Fruit fly (Drosophila melanogaster): ENCODE measurements around the gene Hakai.
A peak's percentile ranks its signal among the peaks of the same experiment; 100 is the strongest.

The Hakai gene

DNA sequence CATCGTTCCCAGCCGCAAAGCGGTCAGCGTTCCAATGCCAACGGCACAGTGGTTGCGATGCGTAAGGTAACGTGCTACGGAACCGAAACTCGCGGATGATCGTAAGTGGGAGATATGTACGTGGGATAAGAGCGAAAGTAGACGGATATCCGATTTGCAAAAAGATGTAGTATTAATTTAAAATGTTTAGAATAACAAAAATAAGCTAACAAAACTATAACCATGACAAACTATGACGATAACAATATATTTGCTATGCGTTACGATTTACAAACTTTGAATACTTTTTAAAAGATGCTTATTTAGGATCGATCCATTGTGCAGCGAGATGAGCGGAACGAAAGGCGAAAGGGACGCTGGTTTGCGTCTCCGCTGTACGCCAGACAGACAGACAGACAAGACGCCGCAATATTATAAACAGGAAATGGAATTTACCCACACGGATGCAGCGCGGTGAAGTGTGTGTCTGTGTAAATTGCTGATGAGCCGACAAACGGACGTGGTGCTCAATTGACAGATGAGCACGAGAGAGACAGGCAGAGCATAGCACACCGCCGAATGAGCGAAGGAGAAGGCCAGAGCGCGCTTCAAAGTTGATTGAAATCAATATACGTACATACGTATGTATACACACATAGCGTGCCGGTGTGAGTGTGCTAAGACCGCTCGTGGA lies 6.5 kb downstream of the Hakai start (continued):
- TF ChIP-seq CG5953 (GFP tag; IDR thresholded peaks at IDR 0.05) (peak; percentile 70), HHEX (GFP tag; optimal IDR thresholded peaks at IDR 0.05) (peak; percentile 96), CG6254 (GFP tag; optimal IDR thresholded peaks at IDR 0.05) (peak; percentile 81), CG7271 (tag; optimal IDR thresholded peaks at IDR 0.05) (no peak), CG5180 (GFP tag; optimal IDR thresholded peaks at IDR 0.05) (peak; percentile 84), CG12659 (GFP tag; optimal IDR thresholded peaks at IDR 0.05) (peak; percentile 97), tgo (GFP tag; IDR thresholded peaks at IDR 0.05) (peak; percentile 92), CG18011 (GFP tag; optimal IDR thresholded peaks at IDR 0.05) (peak; percentile 88), en (GFP tag; optimal IDR thresholded peaks at IDR 0.05) (peak; percentile 94), abd-A (tag; optimal IDR thresholded peaks at IDR 0.05) (peak; percentile 90), gem (tag; optimal IDR thresholded peaks at IDR 0.05) (peak; percentile 98), pb (GFP tag; optimal IDR thresholded peaks at IDR 0.05) (peak; percentile 96), crp (GFP tag; optimal IDR thresholded peaks at IDR 0.05) (peak in 1 of 2 experiments; percentile 69), CTCF (GFP tag; optimal IDR thresholded peaks at IDR 0.05) (peak; percentile 67), CG9932 (GFP tag; IDR thresholded peaks at IDR 0.05) (peak; percentile 95), Asciz (GFP tag; optimal IDR thresholded peaks at IDR 0.05) (peak; percentile 92), CG11696 (GFP tag; IDR thresholded peaks at IDR 0.05) (peak; percentile 73; the same call in 1 of the 2 replicates), BtbVII (GFP tag; optimal IDR thresholded peaks at IDR 0.05) (peak; percentile 94), CG1233 (GFP tag; optimal IDR thresholded peaks at IDR 0.05) (peak; percentile 96), CG15269 (tag; optimal IDR thresholded peaks at IDR 0.05) (peak; percentile 97), prd (optimal IDR thresholded peaks at IDR 0.05) (no peak), prd (GFP tag; IDR thresholded peaks at IDR 0.05) (peak; percentile 96), Doc3 (GFP tag; IDR thresholded peaks at IDR 0.05; ENCODE audit: partially characterized antibody) (peak; percentile 44; the same call in 2 of the 3 replicates), z (GFP tag; IDR thresholded peaks at IDR 0.05) (peak; percentile 87), Dbx (GFP tag; IDR thresholded peaks at IDR 0.05) (peak; percentile 94), CG43689 (GFP tag; IDR thresholded peaks at IDR 0.05) (peak; percentile 63), phol (tag; optimal IDR thresholded peaks at IDR 0.05) (peak; percentile 97), CG12769 (tag; optimal IDR thresholded peaks at IDR 0.05) (peak; percentile 97), disco-r (GFP tag; optimal IDR thresholded peaks at IDR 0.05) (peak; percentile 94), wek (GFP tag; optimal IDR thresholded peaks at IDR 0.05) (peak; percentile 64), sens-2 (GFP tag; IDR thresholded peaks at IDR 0.05) (peak; percentile 27; the same call in 1 of the 2 replicates), CG10209 (GFP tag; optimal IDR thresholded peaks at IDR 0.05) (peak; percentile 99), CG15073 (GFP tag; optimal IDR thresholded peaks at IDR 0.05) (peak; percentile 80), CG34224 (GFP tag; IDR thresholded peaks at IDR 0.05; ENCODE audit: partially characterized antibody) (no peak; the same call in 1 of the 3 replicates), so (GFP tag; IDR thresholded peaks at IDR 0.05) (peak; percentile 91; the same call in 2 of the 3 replicates), CG10565 (GFP tag; optimal IDR thresholded peaks at IDR 0.05) (peak; percentile 83), wor (GFP tag; IDR thresholded peaks at IDR 0.05) (peak; percentile 93), crol (GFP tag; IDR thresholded peaks at IDR 0.05) (peak; percentile 67), CG10959 (GFP tag; IDR thresholded peaks at IDR 0.05) (peak; percentile 84), CrebB (tag; optimal IDR thresholded peaks at IDR 0.05) (peak; percentile 79), CG13424 (tag; optimal IDR thresholded peaks at IDR 0.05) (peak; percentile 96), cg (GFP tag; optimal IDR thresholded peaks at IDR 0.05) (peak; percentile 92), CG9797 (GFP tag; optimal IDR thresholded peaks at IDR 0.05) (peak; percentile 51), fd96Cb (tag; optimal IDR thresholded peaks at IDR 0.05) (peak; percentile 97), CG9876 (GFP tag; optimal IDR thresholded peaks at IDR 0.05) (peak; percentile 95), fd102C (GFP tag; optimal IDR thresholded peaks at IDR 0.05) (peak; percentile 59), CG7786 (GFP tag; optimal IDR thresholded peaks at IDR 0.05) (peak; percentile 96), bab2 (GFP tag; optimal IDR thresholded peaks at IDR 0.05) (peak; percentile 96), nerfin-1 (tag; optimal IDR thresholded peaks at IDR 0.05) (peak; percentile 80)

Data from whole organism, embryonic.